Fruit fly (Drosophila melanogaster): Measurements from ENCODE around the gene Obp18a.

Gene Obp18a

dm6 chrX:19179696-19180255 is 44.1 kb upstream of the Obp18a start, which contains the start of the genes CG7556 and CG7453 (continued):
- TF ChIP-seq CG6175 (GFP tag; IDR thresholded peaks at IDR 0.05) = no peak
- 0 out of 2 replicates have a peak, but pooled peaks have one; percentile 16 for TF ChIP-seq al (GFP tag; IDR thresholded peaks at IDR 0.05)
- peak; percentile 35 for TF ChIP-seq CG12299 (tag; optimal IDR thresholded peaks at IDR 0.05)
- TF ChIP-seq CG11560 (tag; IDR thresholded peaks at IDR 0.05) = peak; percentile 31; the same call in 1 of the 3 replicates
- peak; percentile 48 for TF ChIP-seq NC2α (GFP tag; optimal IDR thresholded peaks at IDR 0.05)
- TF ChIP-seq bigmax (GFP tag; optimal IDR thresholded peaks at IDR 0.05) = no peak
- peak; percentile 60 for TF ChIP-seq p53 (GFP tag; optimal IDR thresholded peaks at IDR 0.05)
- TF ChIP-seq CG1233 (GFP tag; optimal IDR thresholded peaks at IDR 0.05) = peak; percentile 65
- peak; percentile 78 for TF ChIP-seq HLH54F (GFP tag; optimal IDR thresholded peaks at IDR 0.05)
- 0 out of 2 replicates have a peak, but pooled peaks have one; percentile 21 for TF ChIP-seq CG7372 (GFP tag; IDR thresholded peaks at IDR 0.05)
- no peak for TF ChIP-seq eve (GFP tag; optimal IDR thresholded peaks at IDR 0.05)
- TF ChIP-seq gce (GFP tag; IDR thresholded peaks at IDR 0.05) = no peak
- peak; percentile 65 for TF ChIP-seq vvl (GFP tag; IDR thresholded peaks at IDR 0.05)
- peak; percentile 12 for TF ChIP-seq gfzf (GFP tag; optimal IDR thresholded peaks at IDR 0.05)
- TF ChIP-seq Gug (GFP tag; IDR thresholded peaks at IDR 0.05) = peak; percentile 38; the same call in 3 of the 4 replicates
- peak; percentile 46 for TF ChIP-seq fd96Cb (tag; optimal IDR thresholded peaks at IDR 0.05)
- TF ChIP-seq MESR4 (GFP tag; optimal IDR thresholded peaks at IDR 0.05) = no peak
- no peak for TF ChIP-seq ac (GFP tag; optimal IDR thresholded peaks at IDR 0.05)
- TF ChIP-seq CG18599 (GFP tag; optimal IDR thresholded peaks at IDR 0.05) = peak; percentile 74
- peak; percentile 56; the same call in 1 of the 3 replicates for TF ChIP-seq ken (GFP tag; IDR thresholded peaks at IDR 0.05)
- TF ChIP-seq dmrt99B (tag; optimal IDR thresholded peaks at IDR 0.05) = peak; percentile 62
- TF ChIP-seq Nf-YA (GFP tag; IDR thresholded peaks at IDR 0.05) = no peak
- peak; percentile 77 for TF ChIP-seq Hr3 (GFP tag; optimal IDR thresholded peaks at IDR 0.05)
- peak; percentile 84; the same call in 2 of the 3 replicates for TF ChIP-seq CG17361 (GFP tag; IDR thresholded peaks at IDR 0.05)
- peak; percentile 54; the same call in 1 of the 2 replicates for TF ChIP-seq wor (GFP tag; IDR thresholded peaks at IDR 0.05)
- TF ChIP-seq Meics (GFP tag; optimal IDR thresholded peaks at IDR 0.05) = peak; percentile 73
- TF ChIP-seq CG2889 (GFP tag; IDR thresholded peaks at IDR 0.05) = 0 out of 3 replicates have a peak, but pooled peaks have one; percentile 54
- TF ChIP-seq Antp (GFP tag; optimal IDR thresholded peaks at IDR 0.05) = peak; percentile 59
- TF ChIP-seq Hmx (GFP tag; optimal IDR thresholded peaks at IDR 0.05) = peak; percentile 39
- peak; percentile 72 for TF ChIP-seq Atf-2 (GFP tag; optimal IDR thresholded peaks at IDR 0.05)
- TF ChIP-seq HmgZ (tag; optimal IDR thresholded peaks at IDR 0.05) = peak; percentile 57
- TF ChIP-seq ind (GFP tag; optimal IDR thresholded peaks at IDR 0.05) = peak; percentile 78
- TF ChIP-seq sima (GFP tag; optimal IDR thresholded peaks at IDR 0.05) = peak; percentile 33
- peak; percentile 80 for TF ChIP-seq az2 (GFP tag; optimal IDR thresholded peaks at IDR 0.05)
- TF ChIP-seq CG12071 (GFP tag; optimal IDR thresholded peaks at IDR 0.05) = no peak
- TF ChIP-seq CkIIα-i1 (GFP tag; IDR thresholded peaks at IDR 0.05) = no peak
- TF ChIP-seq pb (GFP tag; optimal IDR thresholded peaks at IDR 0.05) = peak; percentile 45
- TF ChIP-seq lola (GFP tag; optimal IDR thresholded peaks at IDR 0.05) = peak in 1 of 3 experiments; percentile 80
- TF ChIP-seq grau (tag; optimal IDR thresholded peaks at IDR 0.05) = peak; percentile 76
- peak; percentile 65 for TF ChIP-seq CG10209 (GFP tag; optimal IDR thresholded peaks at IDR 0.05)
- peak; percentile 83 for TF ChIP-seq zfh2 (GFP tag; optimal IDR thresholded peaks at IDR 0.05)
- TF ChIP-seq bab2 (GFP tag; optimal IDR thresholded peaks at IDR 0.05) = peak; percentile 83
- peak; percentile 77 for TF ChIP-seq CG13424 (tag; optimal IDR thresholded peaks at IDR 0.05)
- peak; percentile 62 for TF ChIP-seq Camta (GFP tag; optimal IDR thresholded peaks at IDR 0.05)
- no peak for TF ChIP-seq Dip2 (GFP tag; IDR thresholded peaks at IDR 0.05)
- TF ChIP-seq Myb (GFP tag; optimal IDR thresholded peaks at IDR 0.05) = peak; percentile 54
- TF ChIP-seq CG16815 (GFP tag; optimal IDR thresholded peaks at IDR 0.05) = peak; percentile 65
- peak; percentile 69 for TF ChIP-seq Oli (tag; optimal IDR thresholded peaks at IDR 0.05)
- peak; percentile 79 for TF ChIP-seq CG4424 (GFP tag; optimal IDR thresholded peaks at IDR 0.05)
- peak in 1 of 2 experiments; percentile 84 for TF ChIP-seq insv (GFP tag; optimal IDR thresholded peaks at IDR 0.05)
